Fruit fly (Drosophila melanogaster): Measurements from ENCODE around the gene GCC88.

DNA sequence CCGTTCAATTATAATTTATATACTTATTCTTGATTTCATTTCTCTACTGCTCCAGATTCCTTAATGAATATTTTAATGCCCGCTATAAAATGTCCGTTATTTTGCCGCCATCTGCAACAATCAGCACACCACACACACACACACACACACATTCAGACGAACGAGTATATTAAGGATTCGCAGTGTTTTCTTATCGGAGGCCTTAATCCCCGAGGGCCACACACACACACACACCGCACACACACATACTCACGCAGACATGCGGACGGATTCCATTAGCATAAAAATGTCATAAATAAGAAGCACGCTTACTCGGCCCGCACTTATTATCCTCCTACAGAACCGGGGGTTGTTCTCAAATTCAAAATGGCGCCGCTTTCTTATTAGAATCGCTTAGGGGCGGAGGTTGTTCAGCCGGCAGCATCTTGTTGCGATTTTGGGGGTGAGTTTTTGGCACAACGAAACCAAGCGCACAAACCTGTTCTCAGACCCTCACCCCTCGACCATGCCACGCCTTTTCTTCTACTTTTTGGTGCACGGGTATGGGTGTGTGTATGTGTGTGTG, 30.6 kb upstream of the GCC88 start:
- TF ChIP-seq CG8159 (tag; optimal IDR thresholded peaks at IDR 0.05) (no peak), CG12605 (GFP tag; IDR thresholded peaks at IDR 0.05) (no peak), D1 (tag; optimal IDR thresholded peaks at IDR 0.05) (no peak)

Measured in whole organism, pupa.